Worm (Caenorhabditis elegans) whole organism, L2 larva: ENCODE results near the gene nhr-159.

ENCODE experiments used
- C34F6.9 ChIP-seq: fragments of 150-350 bp; optimal IDR thresholded peaks from 2 replicates; lab custom pipeline; 2014; ENCODE audit warnings: missing biosample characterization, missing genetic modification characterization
- F13H6.1 ChIP-seq: sonication (generic microtip); optimal IDR thresholded peaks from 2 replicates; lab custom pipeline; 2016; ENCODE audit warnings: missing genetic modification characterization, missing compliant biosample characterization
- Y55F3AM.14 ChIP-seq: fragments of 200-800 bp; sonication (Bioruptor generic); optimal IDR thresholded peaks from 2 replicates; lab custom pipeline; 2018; ENCODE audit warnings: mild to moderate bottlenecking, missing genetic modification characterization, missing compliant biosample characterization
- ZK546.5 ChIP-seq: sonication (generic microtip); optimal IDR thresholded peaks from 2 replicates; lab custom pipeline; 2017; ENCODE audit warnings: missing biosample characterization, missing genetic modification characterization
- alr-1 ChIP-seq: fragments of 150-350 bp; optimal IDR thresholded peaks from 2 replicates; lab custom pipeline; 2014; ENCODE audit warnings: missing biosample characterization, missing genetic modification characterization
- ama-1 ChIP-seq: fragments of 150-350 bp; optimal IDR thresholded peaks from 2 replicates; lab custom pipeline; 2018; ENCODE audit warnings: inconsistent platforms
- ceh-16 ChIP-seq: fragments of 150-350 bp; optimal IDR thresholded peaks from 2 replicates; lab custom pipeline; 2014; ENCODE audit warnings: missing biosample characterization, missing genetic modification characterization
- crh-2 ChIP-seq: sonication (generic microtip); optimal IDR thresholded peaks from 2 replicates; lab custom pipeline; 2017; ENCODE audit warnings: missing biosample characterization, missing genetic modification characterization
- dmd-4 ChIP-seq: sonication (generic microtip); optimal IDR thresholded peaks from 2 replicates; lab custom pipeline; 2017; ENCODE audit warnings: missing biosample characterization, missing genetic modification characterization
- egl-27 ChIP-seq: sonication (generic microtip); optimal IDR thresholded peaks from 3 replicates; lab custom pipeline; 2017; ENCODE audit warnings: missing biosample characterization, missing genetic modification reagents, missing genetic modification characterization
- elt-1 ChIP-seq: fragments of 150-350 bp; optimal IDR thresholded peaks from 2 replicates; lab custom pipeline; 2014; ENCODE audit warnings: missing biosample characterization, missing genetic modification characterization
- lin-13 ChIP-seq: fragments of 150-350 bp; optimal IDR thresholded peaks from 2 replicates; lab custom pipeline; 2014; ENCODE audit warnings: missing biosample characterization, missing genetic modification reagents, missing genetic modification characterization
- lsy-2 ChIP-seq, 2 experiments: fragments of 150-350 bp in 1 of 2; sonication (generic microtip) in 1 of 2; optimal IDR thresholded peaks; 2 replicates each; lab custom pipeline; 2014 to 2017; ENCODE audit warnings: missing biosample characterization in 2 of 2, missing genetic modification characterization in 2 of 2
- mbf-1 ChIP-seq: sonication (generic microtip); optimal IDR thresholded peaks from 2 replicates; lab custom pipeline; 2017; ENCODE audit warnings: missing biosample characterization, missing genetic modification characterization
- nhr-10 ChIP-seq: sonication (generic microtip); optimal IDR thresholded peaks from 2 replicates; lab custom pipeline; 2017; ENCODE audit warnings: missing biosample characterization, missing genetic modification characterization
- nhr-12 ChIP-seq: fragments of 150-350 bp; optimal IDR thresholded peaks from 2 replicates; lab custom pipeline; 2014; ENCODE audit warnings: missing biosample characterization, missing genetic modification characterization
- nhr-21 ChIP-seq: fragments of 150-350 bp; optimal IDR thresholded peaks from 2 replicates; lab custom pipeline; 2014; ENCODE audit warnings: missing biosample characterization, missing genetic modification characterization
- nhr-237 ChIP-seq: fragments of 150-350 bp; optimal IDR thresholded peaks from 2 replicates; lab custom pipeline; 2014; ENCODE audit warnings: missing biosample characterization, missing genetic modification characterization
- nhr-25 ChIP-seq: fragments of 150-350 bp; sonication (generic microtip); optimal IDR thresholded peaks from 3 replicates; lab custom pipeline; 2014; ENCODE audit warnings: missing biosample characterization, missing genetic modification characterization
- nhr-6 ChIP-seq: fragments of 150-350 bp; optimal IDR thresholded peaks from 2 replicates; lab custom pipeline; 2014; ENCODE audit warnings: missing biosample characterization, missing genetic modification characterization
- nhr-77 ChIP-seq: fragments of 150-350 bp; optimal IDR thresholded peaks from 2 replicates; lab custom pipeline; 2014; ENCODE audit warnings: missing biosample characterization, missing genetic modification characterization
- sem-4 ChIP-seq: fragments of 150-350 bp; optimal IDR thresholded peaks from 2 replicates; lab custom pipeline; 2014; ENCODE audit warnings: missing biosample characterization, missing genetic modification reagents, missing genetic modification characterization
- skn-1 ChIP-seq: sonication (generic microtip); optimal IDR thresholded peaks from 2 replicates; lab custom pipeline; 2017; ENCODE audit warnings: missing biosample characterization, missing genetic modification characterization
- sma-3 ChIP-seq: sonication (generic microtip); optimal IDR thresholded peaks from 2 replicates; lab custom pipeline; 2016; ENCODE audit warnings: missing genetic modification reagents, missing genetic modification characterization, missing compliant biosample characterization
- sma-9 ChIP-seq, 2 experiments: fragments of 150-350 bp in 1 of 2; sonication (generic microtip) in 1 of 2; optimal IDR thresholded peaks; 2 replicates each; lab custom pipeline; 2014 to 2016; ENCODE audit warnings: missing genetic modification characterization in 2 of 2, mild to moderate bottlenecking in 1 of 2, missing biosample characterization in 1 of 2, missing compliant biosample characterization in 1 of 2, missing genetic modification reagents in 1 of 2, moderate library complexity in 1 of 2
- snpc-4 ChIP-seq: fragments of 150-350 bp; optimal IDR thresholded peaks from 2 replicates; lab custom pipeline; 2014; ENCODE audit warnings: missing biosample characterization, missing genetic modification characterization
- unc-55 ChIP-seq: fragments of 150-350 bp; sonication (generic microtip); optimal IDR thresholded peaks from 3 replicates; lab custom pipeline; 2014; ENCODE audit warnings: missing biosample characterization, missing genetic modification reagents, missing genetic modification characterization
- unc-62 ChIP-seq: fragments of 150-350 bp; optimal IDR thresholded peaks from 2 replicates; lab custom pipeline; 2014; ENCODE audit warnings: missing biosample characterization, missing genetic modification reagents, missing genetic modification characterization
- zag-1 ChIP-seq: fragments of 150-350 bp; optimal IDR thresholded peaks from 2 replicates; lab custom pipeline; 2014; ENCODE audit warnings: missing biosample characterization, missing genetic modification characterization
- ztf-1 ChIP-seq: fragments of 200-800 bp; sonication (Bioruptor generic); conservative IDR thresholded peaks from 2 replicates; pipeline ENCODE4 v1.3.6; 2022; ENCODE audit warnings: missing genetic modification characterization, missing compliant biosample characterization
- ztf-4 ChIP-seq: fragments of 150-350 bp; optimal IDR thresholded peaks from 2 replicates; lab custom pipeline; 2014; ENCODE audit warnings: missing biosample characterization, missing genetic modification characterization

Gene nhr-159

ce11 chrV:3874102-3874744 lies 3.9 kb downstream of the nhr-159 start, which contains the start of gene nhr-158:
TSS of gene nhr-158 (minus strand) at chrV:3874152.
- TF ChIP-seq Y55F3AM.14 (GFP tag; lab: Kevin White, UChicago) (no peak), dmd-4 (peak; percentile 54), ztf-4 (peak; percentile 35), sma-9 (GFP tag; optimal IDR thresholded peaks at IDR 0.05; lab: Kevin White, UChicago) (peak; percentile 55), sma-9 (tag; optimal IDR thresholded peaks at IDR 0.05; lab: Kevin White, UChicago) (no peak), ztf-1 (no peak), nhr-21 (tag; lab: Kevin White, UChicago) (peak; percentile 87), lsy-2 (tag; optimal IDR thresholded peaks at IDR 0.05; lab: Kevin White, UChicago) (peak in 1 of 2 experiments; percentile 42), C34F6.9 (tag; lab: Kevin White, UChicago) (peak; percentile 1)

- TF ChIP-seq nhr-10 (no peak), nhr-6 (tag; lab: Kevin White, UChicago) (peak; percentile 1), nhr-77 (tag; lab: Kevin White, UChicago) (no peak), dmd-4 (peak; percentile 62), ztf-4 (peak; percentile 59), nhr-21 (tag; lab: Kevin White, UChicago) (peak; percentile 86), lsy-2 (tag; optimal IDR thresholded peaks at IDR 0.05; lab: Kevin White, UChicago) (peak in 1 of 2 experiments; percentile 24)
Measured at ce11 chrV:3870359-3870758, 7.8 kb downstream of the nhr-159 start.

- no peak for TF ChIP-seq nhr-25 (tag; lab: Kevin White, UChicago)
- TF ChIP-seq nhr-12 (tag; lab: Kevin White, UChicago) = no peak
- no peak for TF ChIP-seq mbf-1 (tag; lab: Kevin White, UChicago)
- no peak for TF ChIP-seq nhr-237 (tag; lab: Kevin White, UChicago)
- TF ChIP-seq zag-1 = no peak
- no peak for TF ChIP-seq sma-3 (GFP tag; lab: Kevin White, UChicago)
Measured at ce11 chrV:3868905-3869304, 9.2 kb downstream of the nhr-159 start, which contains the start of gene nhr-157. TSS of gene nhr-157 (minus strand) at chrV:3869005.

- TF ChIP-seq unc-62 (GFP tag; lab: Kevin White, UChicago) = no peak
- peak; percentile 38 for TF ChIP-seq elt-1 (tag; lab: Kevin White, UChicago)
Measured at ce11 chrV:3865273-3865672, 12.8 kb downstream of the nhr-159 start.

- TF ChIP-seq egl-27 (tag; lab: Kevin White, UChicago) (no peak), nhr-12 (tag; lab: Kevin White, UChicago) (no peak)
- TF ChIP-seq, all 48 proteins: peak for 0
Measured at ce11 chrV:3862851-3863250, 15.3 kb downstream of the nhr-159 start, which contains the start of gene nhr-187. TSS of gene nhr-187 (minus strand) at chrV:3862951.

- TF ChIP-seq alr-1 (no peak), lsy-2 (tag; optimal IDR thresholded peaks at IDR 0.05; lab: Kevin White, UChicago) (no peak), sem-4 (no peak), ztf-1 (no peak), egl-27 (tag; lab: Kevin White, UChicago) (no peak), ceh-16 (no peak), snpc-4 (no peak), ama-1 (lab: Kevin White, UChicago) (no peak), sma-3 (GFP tag; lab: Kevin White, UChicago) (no peak), crh-2 (tag; lab: Kevin White, UChicago) (no peak), ZK546.5 (no peak), elt-1 (tag; lab: Kevin White, UChicago) (no peak), lin-13 (no peak), nhr-237 (tag; lab: Kevin White, UChicago) (no peak), skn-1 (tag; lab: Kevin White, UChicago) (no peak), F13H6.1 (tag; lab: Kevin White, UChicago) (no peak), ztf-4 (no peak), unc-55 (GFP tag; lab: Kevin White, UChicago) (no peak), mbf-1 (tag; lab: Kevin White, UChicago) (no peak), C34F6.9 (tag; lab: Kevin White, UChicago) (no peak)
Measured at ce11 chrV:3860123-3860522, 18.0 kb downstream of the nhr-159 start, which contains the start of gene nhr-189. TSS of gene nhr-189 (minus strand) at chrV:3860243.
